Worm (Caenorhabditis elegans): ENCODE measurements around the gene sru-44.

DNA sequence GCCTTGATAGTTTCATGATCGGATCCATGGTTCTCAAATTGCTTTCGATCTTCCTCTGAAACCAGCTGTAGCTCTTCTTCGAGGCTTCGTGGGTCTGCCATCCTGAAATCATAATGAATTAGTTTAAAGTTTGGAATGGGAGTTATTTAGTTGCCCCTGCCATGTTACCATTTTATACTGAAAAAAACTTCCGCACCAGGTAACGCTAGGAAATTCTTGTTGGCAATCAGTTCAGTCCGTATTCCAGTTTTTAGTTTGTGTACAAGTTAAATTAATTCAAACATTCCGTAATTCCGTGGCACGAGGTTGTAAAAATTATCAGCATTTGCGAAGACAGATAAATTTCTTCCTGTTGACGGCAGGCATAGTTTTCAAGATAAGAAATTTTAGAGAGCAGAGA lies 19.7 kb upstream of the sru-44 start, which contains the start of gene Y32B12A.5:
- TF ChIP-seq him-1 (tag; optimal IDR thresholded peaks at IDR 0.05) (no peak), dao-5 (tag; optimal IDR thresholded peaks at IDR 0.05) (no peak)
